Worm (Caenorhabditis elegans) whole organism, early embryonic: Measurements from ENCODE around the gene col-169.

Experiments used
- B0310.2 ChIP-seq: sonication (generic microtip); optimal IDR thresholded peaks from 2 replicates; lab custom pipeline; 2016; ENCODE audit warnings: mild to moderate bottlenecking, missing genetic modification characterization, missing compliant biosample characterization
- F13C5.2 ChIP-seq: sonication (generic microtip); optimal IDR thresholded peaks from 2 replicates; lab custom pipeline; 2017; ENCODE audit warnings: mild to moderate bottlenecking, missing genetic modification characterization, inconsistent platforms, missing compliant biosample characterization
- aly-1 ChIP-seq: sonication (generic microtip); optimal IDR thresholded peaks from 2 replicates; lab custom pipeline; 2016; ENCODE audit warnings: missing genetic modification characterization, missing compliant biosample characterization
- ama-1 ChIP-seq: fragments of 150-350 bp; optimal IDR thresholded peaks from 2 replicates; lab custom pipeline; 2014
- ceh-13 ChIP-seq: fragments of 200-800 bp; sonication (Bioruptor generic); optimal IDR thresholded peaks from 2 replicates; lab custom pipeline; 2018; ENCODE audit warnings: mild to moderate bottlenecking, missing genetic modification characterization, missing compliant biosample characterization
- ceh-36 ChIP-seq: sonication (generic microtip); optimal IDR thresholded peaks from 2 replicates; lab custom pipeline; 2016; ENCODE audit warnings: missing genetic modification characterization, inconsistent platforms, missing compliant biosample characterization
- ets-7 ChIP-seq: sonication (generic microtip); optimal IDR thresholded peaks from 2 replicates; lab custom pipeline; 2016; ENCODE audit warnings: missing genotype, missing genetic modification characterization, missing compliant biosample characterization
- flt-1 ChIP-seq: fragments of 200-800 bp; sonication (Bioruptor generic); IDR thresholded peaks from 2 replicates; pipeline ENCODE4 v1.3.6; 2022; ENCODE audit warnings: missing genetic modification characterization, missing compliant biosample characterization
- hmbx-1 ChIP-seq: sonication (generic microtip); optimal IDR thresholded peaks from 2 replicates; lab custom pipeline; 2016; ENCODE audit warnings: mild to moderate bottlenecking, missing genetic modification characterization, missing compliant biosample characterization
- hmg-4 ChIP-seq: fragments of 200-800 bp; sonication (Bioruptor generic); optimal IDR thresholded peaks from 2 replicates; lab custom pipeline; 2018; ENCODE audit warnings: mild to moderate bottlenecking, missing genetic modification characterization, missing compliant biosample characterization
- hnd-1 ChIP-seq: sonication (generic microtip); optimal IDR thresholded peaks from 2 replicates; lab custom pipeline; 2016; ENCODE audit warnings: missing genetic modification characterization, missing compliant biosample characterization
- pes-1 ChIP-seq: fragments of 200-800 bp; sonication (Bioruptor generic); IDR thresholded peaks from 2 replicates; pipeline ENCODE4 v1.3.6; 2022; ENCODE audit warnings: missing genetic modification reagents, missing genetic modification characterization, missing compliant biosample characterization
- scrt-1 ChIP-seq: fragments of 200-800 bp; sonication (Bioruptor generic); IDR thresholded peaks from 2 replicates; pipeline ENCODE4 v1.3.6; 2022; ENCODE audit warnings: missing genetic modification characterization, missing compliant biosample characterization
- sea-1 ChIP-seq: fragments of 200-800 bp; sonication (Bioruptor generic); conservative IDR thresholded peaks from 2 replicates; pipeline ENCODE4 v1.3.6; 2022; ENCODE audit warnings: missing genetic modification characterization, missing compliant biosample characterization
- tbx-11 ChIP-seq: fragments of 200-800 bp; sonication (Bioruptor generic); IDR thresholded peaks from 2 replicates; pipeline ENCODE4 v1.3.6; 2022; ENCODE audit warnings: missing genetic modification characterization, missing compliant biosample characterization
- tbx-37 ChIP-seq: fragments of 200-800 bp; sonication (Bioruptor generic); conservative IDR thresholded peaks from 2 replicates; pipeline ENCODE4 v1.3.6; 2022; ENCODE audit warnings: missing genetic modification reagents, missing genetic modification characterization, missing compliant biosample characterization
- tra-4 ChIP-seq: sonication (generic microtip); optimal IDR thresholded peaks from 2 replicates; lab custom pipeline; 2017; ENCODE audit warnings: missing genetic modification characterization, missing compliant biosample characterization

Gene col-169

DNA sequence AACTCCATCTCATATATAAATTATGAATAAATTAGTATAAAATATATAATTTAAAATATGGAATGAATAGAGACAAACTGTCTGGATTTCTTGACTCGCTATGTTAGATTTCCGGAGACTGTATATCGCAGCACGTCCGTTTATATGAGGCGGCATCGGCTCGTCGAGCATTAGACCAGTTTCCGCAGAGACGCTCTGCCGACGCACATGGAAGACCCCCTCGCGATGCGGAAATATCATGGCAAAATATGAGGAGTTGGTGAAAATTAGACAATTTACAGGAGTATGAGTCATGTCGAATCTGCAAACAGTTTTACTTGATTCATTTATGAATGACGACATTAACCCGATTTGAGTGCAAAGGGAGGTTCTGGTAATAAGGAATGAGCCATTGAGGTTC lies 9.4 kb upstream of the col-169 start, which contains the start of gene chtb-3:
chtb-3 (minus strand) TSS at position 101 of the 400 bp plus-strand sequence.
- TF ChIP-seq ceh-13 (GFP tag; lab: Kevin White, UChicago) (no peak), tra-4 (tag; lab: Kevin White, UChicago) (no peak), pes-1 (GFP tag; lab: Robert Waterston, UW) (no peak), flt-1 (GFP tag; lab: Robert Waterston, UW) (no peak), scrt-1 (no peak), aly-1 (tag; lab: Kevin White, UChicago) (no peak), hnd-1 (no peak), tbx-37 (GFP tag; lab: Robert Waterston, UW) (no peak), B0310.2 (tag; lab: Kevin White, UChicago) (no peak), ceh-36 (tag; lab: Kevin White, UChicago) (no peak), ama-1 (lab: Kevin White, UChicago) (no peak), ets-7 (tag; lab: Kevin White, UChicago) (no peak), F13C5.2 (no peak), tbx-11 (GFP tag; lab: Robert Waterston, UW) (no peak), hmbx-1 (tag; lab: Kevin White, UChicago) (no peak)

DNA sequence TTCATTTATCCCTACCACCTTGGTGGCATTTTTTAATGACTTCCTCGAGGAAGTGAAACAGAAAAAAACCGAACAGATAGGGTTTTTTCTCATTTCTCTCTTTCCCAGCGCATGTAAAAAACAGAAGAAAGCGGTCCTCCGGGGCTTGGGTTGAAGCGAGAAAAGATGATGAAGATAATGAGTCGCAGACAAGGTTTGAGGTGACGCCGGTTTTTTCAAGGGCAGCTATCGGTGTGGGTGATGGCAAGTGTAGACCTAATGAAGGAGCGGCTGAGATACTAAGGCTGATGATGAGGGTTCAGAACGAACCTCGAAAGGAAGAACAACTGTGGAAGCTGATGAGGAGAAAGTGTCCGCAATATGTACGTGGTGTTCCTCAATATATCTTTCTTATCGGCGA lies 8.1 kb upstream of the col-169 start:
- TF ChIP-seq tbx-11 (GFP tag; lab: Robert Waterston, UW) (no peak), pes-1 (GFP tag; lab: Robert Waterston, UW) (no peak), ama-1 (lab: Kevin White, UChicago) (no peak), flt-1 (GFP tag; lab: Robert Waterston, UW) (no peak), hmbx-1 (tag; lab: Kevin White, UChicago) (no peak), aly-1 (tag; lab: Kevin White, UChicago) (no peak), sea-1 (GFP tag; lab: Robert Waterston, UW) (no peak), tra-4 (tag; lab: Kevin White, UChicago) (no peak), hmg-4 (GFP tag; lab: Kevin White, UChicago) (no peak)

DNA sequence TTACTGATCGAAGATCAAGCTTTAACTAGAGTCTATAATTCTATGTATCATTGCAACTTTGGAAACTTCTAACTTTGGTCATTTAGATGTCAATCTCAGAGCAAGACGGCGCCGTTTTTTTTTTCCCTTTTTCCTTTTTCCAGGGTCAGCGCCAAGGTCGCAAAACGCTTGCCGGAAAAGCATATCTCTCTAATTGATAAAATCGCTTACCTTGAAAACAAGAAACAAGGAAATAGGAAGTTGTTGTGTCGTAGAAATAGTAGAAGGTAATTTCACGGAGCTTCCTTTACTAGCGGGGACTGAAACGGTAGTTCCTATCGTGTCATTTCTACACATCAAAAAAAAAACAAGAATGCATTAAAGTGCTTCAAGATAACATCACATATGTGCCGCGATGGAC lies 7.6 kb upstream of the col-169 start:
- TF ChIP-seq scrt-1 (no peak), aly-1 (tag; lab: Kevin White, UChicago) (no peak), hnd-1 (no peak), tra-4 (tag; lab: Kevin White, UChicago) (no peak), tbx-11 (GFP tag; lab: Robert Waterston, UW) (no peak), ceh-13 (GFP tag; lab: Kevin White, UChicago) (no peak), ets-7 (tag; lab: Kevin White, UChicago) (no peak), tbx-37 (GFP tag; lab: Robert Waterston, UW) (no peak), flt-1 (GFP tag; lab: Robert Waterston, UW) (no peak), hmg-4 (GFP tag; lab: Kevin White, UChicago) (no peak), pes-1 (GFP tag; lab: Robert Waterston, UW) (no peak), sea-1 (GFP tag; lab: Robert Waterston, UW) (no peak), F13C5.2 (no peak), ama-1 (lab: Kevin White, UChicago) (no peak)

DNA sequence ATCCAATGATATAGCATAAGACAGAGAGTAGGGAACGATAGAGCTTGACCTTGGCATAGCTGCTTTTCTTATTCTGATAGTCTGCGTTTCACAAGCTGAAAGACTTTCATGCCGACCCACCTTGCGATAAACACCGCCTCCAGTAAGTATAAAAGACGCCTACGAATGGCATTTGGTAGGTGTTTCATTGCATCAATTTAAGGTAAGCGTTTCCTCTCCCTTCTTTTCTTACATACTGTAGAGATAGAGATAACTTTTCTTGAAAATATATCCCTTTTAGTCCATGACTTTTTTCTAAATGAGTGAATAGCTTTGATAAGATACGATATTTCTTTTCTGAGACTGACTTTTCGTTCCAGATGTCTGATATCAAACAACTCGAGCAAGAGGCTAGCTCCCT lies 5.8 kb upstream of the col-169 start, which contains the start of gene col-167:
col-167 (plus strand) TSS at position 360 of the 400 bp plus-strand sequence.
- TF ChIP-seq ama-1 (lab: Kevin White, UChicago): no peak
- no peak for TF ChIP-seq hmbx-1 (tag; lab: Kevin White, UChicago)
- no peak for TF ChIP-seq tra-4 (tag; lab: Kevin White, UChicago)
- TF ChIP-seq ceh-36 (tag; lab: Kevin White, UChicago): no peak
- TF ChIP-seq scrt-1: no peak
- no peak for TF ChIP-seq aly-1 (tag; lab: Kevin White, UChicago)
- no peak for TF ChIP-seq sea-1 (GFP tag; lab: Robert Waterston, UW)
- no peak for TF ChIP-seq ets-7 (tag; lab: Kevin White, UChicago)
- TF ChIP-seq flt-1 (GFP tag; lab: Robert Waterston, UW): no peak
- TF ChIP-seq hnd-1: no peak
- no peak for TF ChIP-seq B0310.2 (tag; lab: Kevin White, UChicago)

DNA sequence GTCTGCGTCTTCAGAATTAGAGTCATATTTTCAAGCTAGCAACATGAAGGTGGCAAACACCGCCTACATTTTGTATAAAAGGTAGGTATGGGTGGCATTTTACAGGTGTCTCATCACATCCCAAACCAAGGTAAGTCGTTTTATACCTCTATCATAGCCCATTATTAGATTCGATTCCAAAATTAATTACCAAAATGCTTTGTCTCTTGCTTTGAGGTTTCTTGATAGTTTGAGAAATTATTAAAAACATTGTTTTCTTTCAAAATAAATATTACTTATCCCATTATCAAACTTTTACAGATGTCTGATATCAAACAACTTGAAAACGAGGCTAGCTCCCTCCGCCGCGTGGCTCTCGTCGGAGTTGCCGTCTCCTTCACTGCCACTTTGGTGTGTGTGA lies 2.9 kb upstream of the col-169 start, which contains the start of gene col-168:
col-168 (plus strand) TSS at position 301 of the 400 bp plus-strand sequence.
- TF ChIP-seq sea-1 (GFP tag; lab: Robert Waterston, UW) (no peak), ama-1 (lab: Kevin White, UChicago) (no peak), F13C5.2 (no peak), pes-1 (GFP tag; lab: Robert Waterston, UW) (no peak), ceh-36 (tag; lab: Kevin White, UChicago) (no peak), B0310.2 (tag; lab: Kevin White, UChicago) (no peak), ets-7 (tag; lab: Kevin White, UChicago) (no peak), aly-1 (tag; lab: Kevin White, UChicago) (no peak), tbx-37 (GFP tag; lab: Robert Waterston, UW) (no peak), hmg-4 (GFP tag; lab: Kevin White, UChicago) (no peak)

DNA sequence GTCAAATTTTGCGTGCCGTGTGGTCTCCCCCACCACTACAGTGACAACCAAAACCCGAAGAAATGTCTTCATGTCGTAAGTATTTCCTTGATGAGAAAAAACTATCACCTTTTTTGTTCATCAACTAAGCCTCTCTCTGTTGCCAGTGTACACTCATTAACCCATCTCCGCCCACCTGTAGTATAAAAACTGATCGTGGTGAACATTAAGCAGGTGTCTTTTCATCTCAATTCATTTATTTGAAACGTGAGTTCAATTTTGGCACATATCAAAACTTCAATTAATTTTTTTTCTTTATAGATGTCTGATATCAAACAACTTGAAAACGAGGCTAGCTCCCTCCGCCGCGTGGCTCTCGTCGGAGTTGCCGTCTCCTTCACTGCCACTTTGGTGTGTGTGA lies 2.4 kb downstream of the col-169 start, which contains the start of gene col-170:
col-170 (plus strand) TSS at position 301 of the 400 bp plus-strand sequence.
- no peak for TF ChIP-seq ceh-13 (GFP tag; lab: Kevin White, UChicago)
- no peak for TF ChIP-seq aly-1 (tag; lab: Kevin White, UChicago)
- TF ChIP-seq tbx-37 (GFP tag; lab: Robert Waterston, UW): no peak
- TF ChIP-seq flt-1 (GFP tag; lab: Robert Waterston, UW): no peak
- TF ChIP-seq tbx-11 (GFP tag; lab: Robert Waterston, UW): no peak
- no peak for TF ChIP-seq hnd-1
- TF ChIP-seq sea-1 (GFP tag; lab: Robert Waterston, UW): no peak

DNA sequence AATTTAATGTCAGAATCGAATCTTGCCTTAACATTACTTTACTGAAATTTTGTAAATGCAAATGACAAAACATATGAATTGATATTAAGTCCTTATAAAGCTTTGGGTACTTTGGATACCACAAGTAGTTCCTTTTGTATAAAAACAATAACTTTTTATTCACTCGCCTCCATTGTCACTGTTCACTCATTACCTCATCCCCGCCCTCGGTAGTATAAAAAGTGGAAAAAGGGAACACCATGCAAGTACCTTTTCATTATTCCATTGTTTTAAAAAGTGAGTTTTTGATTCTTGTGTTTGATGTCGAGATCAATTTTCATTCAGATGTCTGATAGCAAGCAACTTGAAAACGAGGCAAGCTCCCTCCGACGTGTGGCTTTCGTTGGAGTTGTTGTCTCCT lies 5.0 kb downstream of the col-169 start, which contains the start of gene col-171:
col-171 (plus strand) TSS at position 301 of the 400 bp plus-strand sequence.
- TF ChIP-seq hmbx-1 (tag; lab: Kevin White, UChicago) (no peak), F13C5.2 (no peak), aly-1 (tag; lab: Kevin White, UChicago) (no peak), B0310.2 (tag; lab: Kevin White, UChicago) (no peak), ceh-36 (tag; lab: Kevin White, UChicago) (no peak), scrt-1 (no peak), ets-7 (tag; lab: Kevin White, UChicago) (no peak), hnd-1 (no peak), ama-1 (lab: Kevin White, UChicago) (no peak), pes-1 (GFP tag; lab: Robert Waterston, UW) (no peak), ceh-13 (GFP tag; lab: Kevin White, UChicago) (no peak), tra-4 (tag; lab: Kevin White, UChicago) (no peak), tbx-37 (GFP tag; lab: Robert Waterston, UW) (no peak), flt-1 (GFP tag; lab: Robert Waterston, UW) (no peak), sea-1 (GFP tag; lab: Robert Waterston, UW) (no peak)
